Worm (Caenorhabditis elegans) whole organism, midembryonic: ENCODE data around the gene T19B10.12.

ENCODE experiments used
- T22C8.4 ChIP-seq: fragments of 200-800 bp; sonication (Bioruptor generic); IDR thresholded peaks from 2 replicates; pipeline ENCODE4 v1.3.6; 2022; ENCODE audit warnings: missing genetic modification characterization, missing compliant biosample characterization
- tab-1 ChIP-seq: fragments of 200-800 bp; sonication (Bioruptor generic); IDR thresholded peaks from 2 replicates; pipeline ENCODE4 v1.3.6; 2022; ENCODE audit warnings: missing genetic modification characterization, missing compliant biosample characterization
- ztf-23 ChIP-seq: fragments of 200-800 bp; sonication (Bioruptor generic); IDR thresholded peaks from 2 replicates; pipeline ENCODE4 v1.3.6; 2022; ENCODE audit warnings: missing genetic modification reagents, missing genetic modification characterization, missing compliant biosample characterization
- ztf-29 ChIP-seq: fragments of 200-800 bp; sonication (Bioruptor generic); IDR thresholded peaks from 2 replicates; pipeline ENCODE4 v1.3.6; 2022; ENCODE audit warnings: missing genetic modification reagents, missing genetic modification characterization, missing compliant biosample characterization

ce11 chrV:11245029-11245428 is 5.8 kb upstream of the T19B10.12 start:
- TF ChIP-seq T22C8.4 (GFP tag; lab: Robert Waterston, UW) (no peak), tab-1 (no peak), ztf-23 (GFP tag; lab: Robert Waterston, UW) (no peak), ztf-29 (GFP tag; lab: Robert Waterston, UW) (no peak)
